Fruit fly (Drosophila melanogaster) whole organism, embryonic: ENCODE data around the gene CG7810.

ENCODE experiments used
- Ada2b ChIP-seq: fragments of 200-800 bp; sonication (Bioruptor generic); IDR thresholded peaks from 2 replicates; pipeline ENCODE4 v1.3.6; 2022; ENCODE audit warnings: missing biosample characterization, missing genetic modification characterization
- Bdp1 ChIP-seq: fragments of 200-800 bp; sonication (Bioruptor generic); optimal IDR thresholded peaks from 3 replicates; lab custom pipeline; 2016; ENCODE audit warnings: missing biosample characterization, missing genetic modification characterization
- CG10431 ChIP-seq: fragments of 200-800 bp; sonication (Bioruptor generic); optimal IDR thresholded peaks from 3 replicates; lab custom pipeline; 2018; ENCODE audit warnings: missing biosample characterization, mild to moderate bottlenecking, missing genetic modification characterization
- CG12104 ChIP-seq: fragments of 200-800 bp; sonication (Bioruptor generic); optimal IDR thresholded peaks from 3 replicates; lab custom pipeline; 2016; ENCODE audit warnings: missing biosample characterization, missing genetic modification characterization
- CG12155 ChIP-seq: fragments of 200-800 bp; sonication (Bioruptor generic); optimal IDR thresholded peaks from 3 replicates; lab custom pipeline; 2016; ENCODE audit warnings: missing biosample characterization, missing genetic modification characterization
- CG12219 ChIP-seq: fragments of 200-800 bp; sonication (Bioruptor generic); optimal IDR thresholded peaks from 3 replicates; lab custom pipeline; 2018; ENCODE audit warnings: missing biosample characterization, mild to moderate bottlenecking, missing genetic modification characterization
- CG13287 ChIP-seq: fragments of 200-800 bp; sonication (Bioruptor generic); IDR thresholded peaks from 2 replicates; pipeline ENCODE4 v1.3.6; 2022; ENCODE audit warnings: missing biosample characterization, missing genetic modification characterization; ENCODE audit not compliant: partially characterized antibody
- CG13775 ChIP-seq: fragments of 200-800 bp; sonication (Bioruptor generic); optimal IDR thresholded peaks from 3 replicates; lab custom pipeline; 2017; ENCODE audit warnings: missing biosample characterization, mild to moderate bottlenecking, missing genetic modification characterization
- CG14014 ChIP-seq: fragments of 200-800 bp; sonication (Bioruptor generic); IDR thresholded peaks from 2 replicates; pipeline ENCODE4 v1.3.6; 2022; ENCODE audit warnings: missing biosample characterization, missing genetic modification characterization
- CG1602 ChIP-seq: fragments of 200-800 bp; sonication (Bioruptor generic); optimal IDR thresholded peaks from 3 replicates; lab custom pipeline; 2016; ENCODE audit warnings: missing biosample characterization, missing genetic modification characterization
- CG17186 ChIP-seq: fragments of 200-800 bp; sonication (Bioruptor generic); optimal IDR thresholded peaks from 3 replicates; lab custom pipeline; 2017; ENCODE audit warnings: missing biosample characterization, missing genetic modification reagents, missing genetic modification characterization
- CG17328 ChIP-seq: fragments of 200-800 bp; sonication (Bioruptor generic); IDR thresholded peaks from 2 replicates; pipeline ENCODE4 v1.3.6; 2022; ENCODE audit warnings: missing biosample characterization, missing genetic modification characterization
- CG18262 ChIP-seq: fragments of 200-800 bp; optimal IDR thresholded peaks from 3 replicates; lab custom pipeline; 2019; ENCODE audit warnings: missing biosample characterization, mild to moderate bottlenecking, missing genetic modification characterization, moderate library complexity
- CG30403 ChIP-seq: fragments of 200-800 bp; sonication (Bioruptor generic); optimal IDR thresholded peaks from 3 replicates; lab custom pipeline; 2016; ENCODE audit warnings: missing biosample characterization, missing genetic modification characterization
- CG31224 ChIP-seq: fragments of 200-800 bp; sonication (Bioruptor generic); IDR thresholded peaks from 2 replicates; pipeline ENCODE4 v1.3.6; 2022; ENCODE audit warnings: missing biosample characterization, missing genetic modification characterization
- CG32532 ChIP-seq: fragments of 200-800 bp; sonication (Bioruptor generic); IDR thresholded peaks from 2 replicates; pipeline ENCODE4 v1.3.6; 2022; ENCODE audit warnings: missing biosample characterization, missing genetic modification characterization
- CG33213 ChIP-seq: fragments of 200-800 bp; sonication (Bioruptor generic); optimal IDR thresholded peaks from 3 replicates; lab custom pipeline; 2016; ENCODE audit warnings: missing biosample characterization, missing genetic modification characterization
- CG3407 ChIP-seq: fragments of 200-800 bp; sonication (Bioruptor generic); optimal IDR thresholded peaks from 2 replicates; lab custom pipeline; 2018; ENCODE audit warnings: missing biosample characterization, mild to moderate bottlenecking, missing genetic modification characterization
- CG43689 ChIP-seq: fragments of 200-800 bp; sonication (Bioruptor generic); IDR thresholded peaks from 2 replicates; pipeline ENCODE4 v1.3.6; 2022; ENCODE audit warnings: missing biosample characterization, missing genetic modification characterization
- CG6175 ChIP-seq: fragments of 200-800 bp; sonication (Bioruptor generic); IDR thresholded peaks from 3 replicates; pipeline ENCODE4 v1.3.6; 2022; ENCODE audit warnings: missing biosample characterization, missing genetic modification characterization
- CG9215 ChIP-seq: fragments of 200-800 bp; sonication (Bioruptor generic); IDR thresholded peaks from 2 replicates; pipeline ENCODE4 v1.3.6; 2022; ENCODE audit warnings: missing biosample characterization, missing genetic modification characterization
- D ChIP-seq, 2 experiments: fragments of 200-800 bp in 1 of 2; fragments of >200 bp in 1 of 2; sonication (Bioruptor generic) in 1 of 2; optimal IDR thresholded peaks; 2 replicates in 1 of 2; 3 replicates in 1 of 2; lab custom pipeline; 2017; ENCODE audit warnings: mild to moderate bottlenecking in 1 of 2, missing biosample characterization in 1 of 2, missing genetic modification characterization in 1 of 2, missing genetic modification reagents in 1 of 2
- D19A ChIP-seq: fragments of 200-800 bp; optimal IDR thresholded peaks from 3 replicates; lab custom pipeline; 2019; ENCODE audit warnings: missing biosample characterization, mild to moderate bottlenecking, missing genetic modification characterization, moderate library complexity
- Doc3 ChIP-seq: fragments of 200-800 bp; sonication (Bioruptor generic); IDR thresholded peaks from 3 replicates; pipeline ENCODE4 v1.3.6; 2022; ENCODE audit warnings: missing biosample characterization, missing genetic modification characterization; ENCODE audit not compliant: partially characterized antibody
- Drgx ChIP-seq: fragments of 200-800 bp; sonication (Bioruptor generic); IDR thresholded peaks from 2 replicates; pipeline ENCODE4 v1.3.6; 2022; ENCODE audit warnings: missing biosample characterization, missing genetic modification characterization
- HmgD ChIP-seq: fragments of 200-800 bp; sonication (Bioruptor generic); optimal IDR thresholded peaks from 3 replicates; lab custom pipeline; 2016; ENCODE audit warnings: missing biosample characterization, missing genetic modification characterization
- Hmx ChIP-seq: fragments of 200-800 bp; sonication (Bioruptor generic); optimal IDR thresholded peaks from 2 replicates; lab custom pipeline; 2016; ENCODE audit warnings: missing biosample characterization, missing genetic modification characterization
- Lhr ChIP-seq: fragments of 200-800 bp; sonication (Bioruptor generic); optimal IDR thresholded peaks from 3 replicates; lab custom pipeline; 2017; ENCODE audit warnings: mild to moderate bottlenecking, missing biosample characterization, missing genetic modification reagents, missing genetic modification characterization
- Lpt ChIP-seq: fragments of >200 bp; optimal IDR thresholded peaks from 2 replicates; lab custom pipeline; 2018; ENCODE audit warnings: missing biosample characterization, missing genetic modification characterization
- Oli ChIP-seq: fragments of 200-800 bp; sonication (Bioruptor generic); optimal IDR thresholded peaks from 2 replicates; lab custom pipeline; 2018; ENCODE audit warnings: missing biosample characterization, mild to moderate bottlenecking, missing genetic modification characterization, moderate library complexity
- Optix ChIP-seq: fragments of 200-800 bp; sonication (Bioruptor generic); IDR thresholded peaks from 3 replicates; pipeline ENCODE4 v1.3.6; 2022; ENCODE audit warnings: missing biosample characterization, missing genetic modification characterization
- Ravus ChIP-seq: fragments of 200-800 bp; sonication (Bioruptor generic); IDR thresholded peaks from 2 replicates; pipeline ENCODE4 v1.3.6; 2022; ENCODE audit warnings: missing biosample characterization, missing genetic modification characterization
- Sry-δ ChIP-seq: fragments of 200-800 bp; sonication (Bioruptor generic); optimal IDR thresholded peaks from 2 replicates; lab custom pipeline; 2016; ENCODE audit warnings: missing biosample characterization, missing genetic modification characterization
- YL-1 ChIP-seq: fragments of 200-800 bp; sonication (Bioruptor generic); optimal IDR thresholded peaks from 3 replicates; lab custom pipeline; 2017; ENCODE audit warnings: missing biosample characterization, mild to moderate bottlenecking, missing genetic modification characterization
- aop ChIP-seq: fragments of 200-800 bp; sonication (Bioruptor generic); IDR thresholded peaks from 2 replicates; pipeline ENCODE4 v1.3.6; 2022; ENCODE audit warnings: missing biosample characterization, missing genetic modification characterization
- cad ChIP-seq: fragments of >200 bp; optimal IDR thresholded peaks from 2 replicates; lab custom pipeline; 2017; ENCODE audit warnings: missing biosample characterization, missing genetic modification characterization
- corto ChIP-seq: fragments of 200-800 bp; sonication (Bioruptor generic); optimal IDR thresholded peaks from 2 replicates; lab custom pipeline; 2016; ENCODE audit warnings: missing biosample characterization, mild to moderate bottlenecking, missing genetic modification characterization, moderate library complexity
- en ChIP-seq: fragments of 200-800 bp; sonication (Bioruptor generic); optimal IDR thresholded peaks from 2 replicates; lab custom pipeline; 2016; ENCODE audit warnings: missing biosample characterization, missing genetic modification characterization
- exex ChIP-seq: fragments of 200-800 bp; sonication (Bioruptor generic); optimal IDR thresholded peaks from 4 replicates; lab custom pipeline; 2018; ENCODE audit warnings: missing biosample characterization, mild to moderate bottlenecking, missing genetic modification characterization, moderate library complexity
- fru ChIP-seq: fragments of >200 bp; optimal IDR thresholded peaks from 2 replicates; lab custom pipeline; 2017
- gsb-n ChIP-seq: fragments of 200-800 bp; sonication (Bioruptor generic); optimal IDR thresholded peaks from 3 replicates; lab custom pipeline; 2018; ENCODE audit warnings: missing biosample characterization, mild to moderate bottlenecking, missing genetic modification characterization
- hth ChIP-seq: fragments of >200 bp; optimal IDR thresholded peaks from 2 replicates; lab custom pipeline; 2017; ENCODE audit warnings: inconsistent platforms
- luna ChIP-seq: fragments of 200-800 bp; sonication (Bioruptor generic); optimal IDR thresholded peaks from 2 replicates; lab custom pipeline; 2016; ENCODE audit warnings: missing biosample characterization, missing genetic modification characterization
- p53 ChIP-seq: fragments of 200-800 bp; sonication (Bioruptor generic); optimal IDR thresholded peaks from 2 replicates; lab custom pipeline; 2016; ENCODE audit warnings: missing biosample characterization, missing genetic modification characterization
- ro ChIP-seq: fragments of 200-800 bp; sonication (Bioruptor generic); IDR thresholded peaks from 2 replicates; pipeline ENCODE4 v1.3.6; 2022; ENCODE audit warnings: missing biosample characterization, missing genetic modification characterization
- row ChIP-seq: fragments of 200-800 bp; sonication (Bioruptor generic); IDR thresholded peaks from 3 replicates; pipeline ENCODE4 v1.3.6; 2022; ENCODE audit warnings: missing biosample characterization, missing genetic modification characterization
- schlank ChIP-seq: fragments of 200-800 bp; sonication (Bioruptor generic); optimal IDR thresholded peaks from 2 replicates; lab custom pipeline; 2018; ENCODE audit warnings: missing biosample characterization, mild to moderate bottlenecking, missing genetic modification characterization
- sim ChIP-seq: fragments of 200-800 bp; sonication (Bioruptor generic); IDR thresholded peaks from 2 replicates; pipeline ENCODE4 v1.3.6; 2022; ENCODE audit warnings: missing biosample characterization, missing genetic modification characterization
- slou ChIP-seq: fragments of 200-800 bp; sonication (Bioruptor generic); optimal IDR thresholded peaks from 3 replicates; lab custom pipeline; 2016; ENCODE audit warnings: missing biosample characterization, missing genetic modification characterization
- sug ChIP-seq: fragments of 200-800 bp; optimal IDR thresholded peaks from 2 replicates; lab custom pipeline; 2019; ENCODE audit warnings: missing biosample characterization, mild to moderate bottlenecking, missing genetic modification characterization, moderate library complexity
- tx ChIP-seq: fragments of 200-800 bp; sonication (Bioruptor generic); optimal IDR thresholded peaks from 2 replicates; lab custom pipeline; 2016; ENCODE audit warnings: missing biosample characterization, missing genetic modification characterization

Gene CG7810

dm6 chr2L:8279400-8280065 is 31.5 kb downstream of the CG7810 start (continued):
- TF ChIP-seq row (GFP tag; lab: Robert Waterston, UW) (peak; percentile 69), fru (lab: Kevin White, UChicago) (no peak), CG9215 (GFP tag; lab: Robert Waterston, UW) (no peak), CG1602 (GFP tag; lab: Kevin White, UChicago) (peak; percentile 57), Doc3 (GFP tag; lab: Robert Waterston, UW) (no peak), Bdp1 (GFP tag; lab: Kevin White, UChicago) (peak; percentile 37), ro (GFP tag; lab: Robert Waterston, UW) (no peak), sug (no peak), CG32532 (GFP tag; lab: Robert Waterston, UW) (peak; percentile 7; the same call in 1 of the 2 replicates), sim (GFP tag; lab: Robert Waterston, UW) (peak; percentile 73), p53 (GFP tag; lab: Kevin White, UChicago) (no peak), CG30403 (GFP tag; lab: Kevin White, UChicago) (peak; percentile 62), D (optimal IDR thresholded peaks at IDR 0.05; lab: Kevin White, UChicago) (no peak), D (GFP tag; optimal IDR thresholded peaks at IDR 0.05; lab: Kevin White, UChicago) (peak; percentile 73), CG17186 (GFP tag; lab: Kevin White, UChicago) (no peak), CG12104 (GFP tag; lab: Kevin White, UChicago) (peak; percentile 38), hth (lab: Kevin White, UChicago) (no peak), en (peak; percentile 29), HmgD (no peak), aop (GFP tag; lab: Robert Waterston, UW) (no peak), tx (GFP tag; lab: Kevin White, UChicago) (peak; percentile 36), CG10431 (GFP tag; lab: Kevin White, UChicago) (peak; percentile 7), schlank (tag; lab: Kevin White, UChicago) (no peak), cad (GFP tag; lab: Kevin White, UChicago) (no peak), CG3407 (GFP tag; lab: Kevin White, UChicago) (peak; percentile 55), Ada2b (GFP tag; lab: Robert Waterston, UW) (no peak), CG14014 (GFP tag; lab: Robert Waterston, UW) (no peak), Drgx (GFP tag; lab: Robert Waterston, UW) (peak; percentile 69), Oli (tag; lab: Kevin White, UChicago) (peak; percentile 71), Lpt (no peak), gsb-n (tag; lab: Kevin White, UChicago) (peak; percentile 81), exex (no peak), CG18262 (tag; lab: Kevin White, UChicago) (peak; percentile 89), CG17328 (GFP tag; lab: Robert Waterston, UW) (peak; percentile 82), D19A (tag; lab: Kevin White, UChicago) (peak; percentile 74), CG13287 (GFP tag; lab: Robert Waterston, UW) (no peak), luna (GFP tag; lab: Kevin White, UChicago) (no peak), CG6175 (GFP tag; lab: Robert Waterston, UW) (no peak), Sry-δ (GFP tag; lab: Kevin White, UChicago) (peak; percentile 1), CG12155 (GFP tag; lab: Kevin White, UChicago) (peak; percentile 48), CG43689 (GFP tag; lab: Robert Waterston, UW) (no peak), YL-1 (GFP tag; lab: Kevin White, UChicago) (no peak), CG33213 (peak; percentile 60), CG12219 (peak; percentile 51), Ravus (no peak), slou (GFP tag; lab: Kevin White, UChicago) (no peak), Hmx (no peak), corto (GFP tag; lab: Kevin White, UChicago) (peak; percentile 94), Lhr (GFP tag; lab: Kevin White, UChicago) (peak; percentile 47), Optix (no peak), CG31224 (GFP tag; lab: Robert Waterston, UW) (no peak), CG13775 (GFP tag; lab: Kevin White, UChicago) (peak; percentile 65)
